Worm (Caenorhabditis elegans): ENCODE measurements around the gene F13E6.2.
A peak's percentile ranks its signal among the peaks of the same experiment; 100 is the strongest.

F13E6.2 gene

ce11 chrX:10645148-10645547, 29.0 kb downstream of the F13E6.2 start:
- no peak for TF ChIP-seq mep-1 (tag; optimal IDR thresholded peaks at IDR 0.05)

DNA sequence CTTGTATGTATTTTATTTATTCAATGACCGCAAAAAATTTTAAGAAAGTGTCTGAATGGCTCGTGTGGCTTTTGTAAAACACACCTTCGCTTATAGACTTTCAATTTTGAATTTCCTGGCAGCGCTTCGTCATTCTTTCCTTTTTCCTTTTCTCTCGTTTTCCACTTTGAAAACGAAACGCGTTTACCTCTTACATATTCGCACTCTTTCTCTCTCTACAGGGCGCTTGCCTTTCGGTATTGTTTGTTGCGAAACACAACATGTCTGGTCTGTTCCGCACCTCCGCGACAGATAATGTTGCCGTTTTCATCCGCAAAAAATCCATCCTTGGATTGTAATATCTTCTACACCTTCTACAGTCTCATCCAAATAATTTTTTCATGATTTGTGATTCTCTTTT, 33.5 kb downstream of the F13E6.2 start:
- TF ChIP-seq blmp-1 (tag; optimal IDR thresholded peaks at IDR 0.05) (peak; percentile 71), nhr-237 (tag; optimal IDR thresholded peaks at IDR 0.05) (no peak), nhr-12 (tag; optimal IDR thresholded peaks at IDR 0.05) (no peak)

- TF ChIP-seq zip-8 (tag; optimal IDR thresholded peaks at IDR 0.05) (peak; percentile 12), ceh-39 (tag; optimal IDR thresholded peaks at IDR 0.05) (no peak), blmp-1 (tag; optimal IDR thresholded peaks at IDR 0.05) (no peak)
Observed at ce11 chrX:10639403-10639812, 34.7 kb downstream of the F13E6.2 start.

- TF ChIP-seq zip-8 (tag; optimal IDR thresholded peaks at IDR 0.05) (no peak), unc-62 (GFP tag; optimal IDR thresholded peaks at IDR 0.05) (peak; percentile 44), drap-1 (GFP tag; optimal IDR thresholded peaks at IDR 0.05) (peak; percentile 13), ham-2 (GFP tag; optimal IDR thresholded peaks at IDR 0.05) (peak; percentile 94), nhr-12 (tag; optimal IDR thresholded peaks at IDR 0.05) (no peak), pha-4 (tag; optimal IDR thresholded peaks at IDR 0.05) (peak; percentile 30), nhr-237 (tag; optimal IDR thresholded peaks at IDR 0.05) (peak; percentile 59), nhr-2 (tag; optimal IDR thresholded peaks at IDR 0.05) (no peak), nhr-76 (tag; optimal IDR thresholded peaks at IDR 0.05) (no peak), snpc-4 (tag; optimal IDR thresholded peaks at IDR 0.05) (no peak), mep-1 (tag; optimal IDR thresholded peaks at IDR 0.05) (peak; percentile 62), unc-120 (tag; optimal IDR thresholded peaks at IDR 0.05; ENCODE audit: poor library complexity, severe bottlenecking) (peak; percentile 61), ceh-83 (GFP tag; optimal IDR thresholded peaks at IDR 0.05) (no peak), mab-5 (tag; optimal IDR thresholded peaks at IDR 0.05) (no peak), ces-1 (GFP tag; optimal IDR thresholded peaks at IDR 0.05) (peak; percentile 34), M03D4.4 (tag; optimal IDR thresholded peaks at IDR 0.05) (no peak)
Observed at ce11 chrX:10637048-10637928, 36.8 kb downstream of the F13E6.2 start.

- no peak for TF ChIP-seq ceh-39 (tag; optimal IDR thresholded peaks at IDR 0.05)
- TF ChIP-seq snpc-4 (tag; optimal IDR thresholded peaks at IDR 0.05), result no peak
- no peak for TF ChIP-seq nhr-28 (tag; optimal IDR thresholded peaks at IDR 0.05)
- TF ChIP-seq elt-1 (tag; optimal IDR thresholded peaks at IDR 0.05; ENCODE audit: borderline replicate concordance, insufficient read depth), result no peak
- TF ChIP-seq mls-2 (tag; optimal IDR thresholded peaks at IDR 0.05), result no peak
- no peak for TF ChIP-seq mep-1 (tag; optimal IDR thresholded peaks at IDR 0.05)
- TF ChIP-seq nhr-12 (tag; optimal IDR thresholded peaks at IDR 0.05), result no peak
- TF ChIP-seq nhr-76 (tag; optimal IDR thresholded peaks at IDR 0.05), result no peak
- TF ChIP-seq unc-120 (tag; optimal IDR thresholded peaks at IDR 0.05; ENCODE audit: poor library complexity, severe bottlenecking), result no peak
- TF ChIP-seq sem-2 (GFP tag; optimal IDR thresholded peaks at IDR 0.05), result no peak
- no peak for TF ChIP-seq elt-3 (tag; optimal IDR thresholded peaks at IDR 0.05)
- no peak for TF ChIP-seq cnd-1 (tag; optimal IDR thresholded peaks at IDR 0.05)
Observed at ce11 chrX:10635608-10636007, 38.5 kb downstream of the F13E6.2 start, which contains the start of gene daf-12. Gene daf-12 (plus strand): TSS chrX:10635908.

DNA sequence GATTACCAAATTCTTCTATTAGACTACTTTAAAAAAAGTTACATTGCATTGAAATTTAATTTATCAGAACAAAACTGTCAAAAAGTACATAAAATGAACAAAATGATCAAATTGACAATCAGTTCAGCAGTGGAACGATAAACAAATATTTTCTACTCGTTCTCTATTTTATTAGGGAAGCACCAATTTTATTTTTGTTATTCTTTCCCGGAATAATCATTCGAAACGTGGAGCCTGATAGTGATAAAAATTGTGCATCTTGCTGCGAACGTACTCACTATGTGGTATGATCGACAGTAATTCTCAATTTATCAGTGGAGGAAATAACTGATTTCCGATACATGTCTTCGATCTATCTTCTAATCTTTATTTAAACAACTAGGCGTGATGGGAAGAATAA, 42.2 kb downstream of the F13E6.2 start:
- no peak for TF ChIP-seq drap-1 (GFP tag; optimal IDR thresholded peaks at IDR 0.05)
- TF ChIP-seq bed-3 (GFP tag; optimal IDR thresholded peaks at IDR 0.05), result no peak
- TF ChIP-seq flh-1 (GFP tag; optimal IDR thresholded peaks at IDR 0.05), result no peak
- TF ChIP-seq nhr-76 (tag; optimal IDR thresholded peaks at IDR 0.05), result no peak
- no peak for TF ChIP-seq ceh-83 (GFP tag; optimal IDR thresholded peaks at IDR 0.05)
- TF ChIP-seq lsy-2 (tag; optimal IDR thresholded peaks at IDR 0.05), result no peak
- no peak for TF ChIP-seq ces-1 (GFP tag; optimal IDR thresholded peaks at IDR 0.05)
- TF ChIP-seq mls-2 (tag; optimal IDR thresholded peaks at IDR 0.05), result no peak
- TF ChIP-seq elt-3 (tag; optimal IDR thresholded peaks at IDR 0.05), result no peak
- TF ChIP-seq zip-8 (tag; optimal IDR thresholded peaks at IDR 0.05), result no peak
- no peak for TF ChIP-seq hlh-1 (tag; optimal IDR thresholded peaks at IDR 0.05)
- no peak for TF ChIP-seq nhr-28 (tag; optimal IDR thresholded peaks at IDR 0.05)
- TF ChIP-seq pha-4 (tag; optimal IDR thresholded peaks at IDR 0.05), result no peak
- TF ChIP-seq lin-32 (GFP tag; optimal IDR thresholded peaks at IDR 0.05), result no peak
